Worm (Caenorhabditis elegans): ENCODE results near the gene acs-15.
"Not testable (repeated sequence)": the region's sequence is repeated elsewhere in the genome, so short reads cannot be mapped to it uniquely, and the experiment has no call there.

Gene acs-15

ce11 chrII:917324-917723 is 15.5 kb upstream of the acs-15 start, which contains the start of gene fbxc-30:
Gene fbxc-30, plus strand, starts transcription at chrII:917624.
- no peak for TF ChIP-seq nfya-1 (tag; optimal IDR thresholded peaks at IDR 0.05; ENCODE audit: insufficient read depth)
- no peak for TF ChIP-seq lin-39 (tag; optimal IDR thresholded peaks at IDR 0.05)
- no peak for TF ChIP-seq egl-5 (tag; optimal IDR thresholded peaks at IDR 0.05)
- no peak for TF ChIP-seq nhr-43 (tag; optimal IDR thresholded peaks at IDR 0.05; ENCODE audit: poor library complexity, severe bottlenecking)
- TF ChIP-seq nhr-76 (tag; optimal IDR thresholded peaks at IDR 0.05): no peak
- no peak for TF ChIP-seq ceh-82 (tag; optimal IDR thresholded peaks at IDR 0.05)
- TF ChIP-seq ztf-4 (tag; optimal IDR thresholded peaks at IDR 0.05): no peak
- TF ChIP-seq nhr-12 (tag; optimal IDR thresholded peaks at IDR 0.05): no peak
- no peak for TF ChIP-seq fkh-10 (GFP tag; optimal IDR thresholded peaks at IDR 0.05)
- no peak for TF ChIP-seq ama-1 (optimal IDR thresholded peaks at IDR 0.05)
- TF ChIP-seq aly-2 (tag; optimal IDR thresholded peaks at IDR 0.05): no peak
- no peak for TF ChIP-seq zag-1 (tag; optimal IDR thresholded peaks at IDR 0.05)
- no peak for TF ChIP-seq pqm-1 (tag; optimal IDR thresholded peaks at IDR 0.05)
- no peak for TF ChIP-seq egl-27 (tag; optimal IDR thresholded peaks at IDR 0.05)
- no peak for TF ChIP-seq nhr-67 (tag; optimal IDR thresholded peaks at IDR 0.05)
- TF ChIP-seq nhr-77 (tag; optimal IDR thresholded peaks at IDR 0.05): no peak
- TF ChIP-seq mml-1 (tag; optimal IDR thresholded peaks at IDR 0.05): no peak
- no peak for TF ChIP-seq fos-1 (tag; optimal IDR thresholded peaks at IDR 0.05)

- TF ChIP-seq nhr-23 (tag; optimal IDR thresholded peaks at IDR 0.05) (no peak), elt-2 (tag; optimal IDR thresholded peaks at IDR 0.05) (peak; percentile 52), nhr-77 (tag; optimal IDR thresholded peaks at IDR 0.05) (no peak), R02D3.7 (tag; optimal IDR thresholded peaks at IDR 0.05) (no peak), pqm-1 (tag; optimal IDR thresholded peaks at IDR 0.05) (no peak)
These were observed 12.5 kb upstream of the acs-15 start for ce11 chrII:920326-920725.

DNA sequence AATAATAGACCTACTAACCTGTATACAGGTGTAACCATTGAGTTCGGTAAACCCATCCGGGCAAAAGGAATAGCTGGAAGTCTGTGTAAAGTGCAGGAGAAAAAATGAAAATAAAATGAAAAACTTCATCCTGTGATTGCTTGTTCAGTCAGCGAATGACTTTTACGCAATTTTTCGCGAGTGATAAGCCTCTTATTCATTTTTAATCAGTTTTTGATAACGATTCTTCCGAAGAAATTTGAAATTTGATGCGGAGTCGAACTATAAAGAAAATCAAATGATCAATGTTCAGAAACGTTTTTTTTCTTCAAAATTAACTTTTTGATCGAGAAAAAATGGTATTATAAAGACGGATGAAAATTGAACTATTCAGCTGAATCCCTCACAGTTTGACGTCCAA is 10.0 kb upstream of the acs-15 start:
- no peak for TF ChIP-seq ama-1 (optimal IDR thresholded peaks at IDR 0.05)
- TF ChIP-seq lsy-12 (tag; optimal IDR thresholded peaks at IDR 0.05): no peak
- TF ChIP-seq pqm-1 (tag; optimal IDR thresholded peaks at IDR 0.05): peak; percentile 39
- TF ChIP-seq elt-2 (tag; optimal IDR thresholded peaks at IDR 0.05): peak; percentile 84
- TF ChIP-seq nhr-12 (tag; optimal IDR thresholded peaks at IDR 0.05): no peak
- no peak for TF ChIP-seq nhr-23 (tag; optimal IDR thresholded peaks at IDR 0.05)
- TF ChIP-seq aly-2 (tag; optimal IDR thresholded peaks at IDR 0.05): no peak
- no peak for TF ChIP-seq lin-39 (tag; optimal IDR thresholded peaks at IDR 0.05)
- no peak for TF ChIP-seq nhr-77 (tag; optimal IDR thresholded peaks at IDR 0.05)

DNA sequence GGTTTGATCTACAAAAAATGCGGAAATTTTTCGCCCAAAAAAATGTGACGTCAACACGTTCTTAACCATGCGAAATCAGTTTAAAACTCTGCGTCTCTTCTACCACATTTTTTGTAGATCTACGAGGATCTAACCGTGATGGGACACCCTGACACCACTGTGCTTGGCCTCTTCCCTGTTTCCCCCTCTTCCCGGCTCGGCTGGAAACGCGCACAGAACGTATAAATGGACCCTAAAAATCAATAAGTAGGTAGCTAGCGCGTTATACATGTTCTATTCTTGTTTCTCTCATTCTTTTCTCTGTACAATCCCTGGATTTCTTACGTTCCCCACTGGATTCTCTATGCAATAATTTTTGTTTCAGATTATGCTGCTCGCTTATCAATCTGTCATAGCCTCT is 9.3 kb upstream of the acs-15 start, which contains the start of gene fbxc-28:
Gene fbxc-28 (plus strand): TSS at position 301 of the 400 bp plus-strand sequence.
- TF ChIP-seq ceh-82 (tag; optimal IDR thresholded peaks at IDR 0.05) (no peak), R02D3.7 (tag; optimal IDR thresholded peaks at IDR 0.05) (no peak), nhr-11 (tag; optimal IDR thresholded peaks at IDR 0.05) (no peak)

DNA sequence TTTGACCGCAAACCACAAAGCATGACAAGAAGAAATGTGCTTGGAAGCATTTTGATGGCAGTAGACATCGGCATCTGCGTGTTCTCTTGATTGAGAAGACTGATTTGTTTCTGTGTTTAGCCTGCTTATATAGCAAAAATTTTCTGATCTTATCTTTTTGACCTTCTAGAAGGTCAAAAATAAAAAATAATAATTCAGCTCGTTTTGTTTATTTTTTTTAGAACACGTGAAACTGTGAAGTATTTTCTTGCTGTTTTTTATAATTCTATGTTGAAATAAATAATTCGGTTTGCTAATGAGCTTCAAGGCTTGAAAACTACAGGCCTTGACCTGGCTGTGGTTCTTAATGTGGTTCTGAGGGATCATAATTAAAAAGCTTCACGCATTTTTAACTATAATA is 5.5 kb upstream of the acs-15 start, which contains the start of gene R07C3.13:
Gene R07C3.13 (minus strand): TSS at position 101 of the 400 bp plus-strand sequence.
- no peak for TF ChIP-seq snpc-4 (tag; optimal IDR thresholded peaks at IDR 0.05)
- no peak for TF ChIP-seq elt-3 (tag; optimal IDR thresholded peaks at IDR 0.05)
- TF ChIP-seq mml-1 (tag; optimal IDR thresholded peaks at IDR 0.05): no peak
- no peak for TF ChIP-seq fkh-2 (tag; optimal IDR thresholded peaks at IDR 0.05)
- TF ChIP-seq R02D3.7 (tag; optimal IDR thresholded peaks at IDR 0.05): no peak
- no peak for TF ChIP-seq ceh-82 (tag; optimal IDR thresholded peaks at IDR 0.05)
- TF ChIP-seq nfya-1 (tag; optimal IDR thresholded peaks at IDR 0.05; ENCODE audit: insufficient read depth): no peak
- TF ChIP-seq pqm-1 (tag; optimal IDR thresholded peaks at IDR 0.05): no peak
- no peak for TF ChIP-seq fos-1 (tag; optimal IDR thresholded peaks at IDR 0.05)
- TF ChIP-seq lin-15B (tag; optimal IDR thresholded peaks at IDR 0.05): no peak
- no peak for TF ChIP-seq daf-12 (tag; optimal IDR thresholded peaks at IDR 0.05)
- no peak for TF ChIP-seq ama-1 (optimal IDR thresholded peaks at IDR 0.05)
- TF ChIP-seq aly-2 (tag; optimal IDR thresholded peaks at IDR 0.05): no peak
- TF ChIP-seq ztf-4 (tag; optimal IDR thresholded peaks at IDR 0.05): no peak
- TF ChIP-seq ceh-9 (tag; optimal IDR thresholded peaks at IDR 0.05): no peak

DNA sequence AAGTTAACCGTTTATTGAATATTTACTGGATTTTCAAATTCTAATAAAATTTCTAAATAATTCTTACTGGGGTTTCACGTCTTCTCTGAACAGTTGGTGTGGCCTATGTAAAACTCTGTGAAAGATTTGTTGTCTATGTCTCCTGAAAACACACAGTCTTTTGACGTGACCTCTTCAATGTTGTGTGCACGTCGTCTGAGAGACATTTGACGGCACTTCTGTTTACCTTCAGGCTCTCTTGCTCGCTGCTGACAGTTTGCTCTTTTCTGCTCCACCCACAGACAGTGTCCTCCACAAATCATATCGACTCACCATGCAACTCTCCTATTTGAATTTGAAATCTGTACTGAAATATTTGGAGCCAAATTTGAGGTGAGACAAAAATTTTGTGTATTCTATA is 1.9 kb upstream of the acs-15 start, which contains the start of gene fbxc-34:
Gene fbxc-34 (plus strand): TSS at position 301 of the 400 bp plus-strand sequence.
- not testable (repeated sequence) for TF ChIP-seq fkh-2, daf-12, egl-5 (tag; optimal IDR thresholded peaks at IDR 0.05)

Data from whole organism, L3 larva.